Worm (Caenorhabditis elegans): ENCODE measurements around the gene F21D5.5.

Gene F21D5.5

DNA sequence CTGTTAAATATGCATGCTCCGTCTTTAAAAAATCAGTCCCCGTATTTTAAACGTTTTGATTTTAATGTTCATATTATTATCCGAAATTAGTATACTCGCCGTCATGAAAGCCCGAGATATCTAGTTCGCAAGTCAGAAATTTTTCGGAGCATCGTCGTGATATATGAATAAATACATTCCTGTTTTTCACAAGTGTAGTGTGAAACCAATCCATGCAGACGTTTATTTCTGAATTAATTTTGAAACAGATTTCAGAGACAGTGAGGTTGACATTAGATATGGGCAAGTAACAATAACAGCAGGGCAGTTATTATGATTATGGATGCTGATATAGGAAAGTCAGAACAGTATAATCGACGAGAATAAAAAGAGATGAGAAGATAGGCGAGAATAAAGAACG is 13.3 kb upstream of the F21D5.5 start:
- TF ChIP-seq ama-1 (optimal IDR thresholded peaks at IDR 0.05) (no peak), ama-1 (GFP tag; optimal IDR thresholded peaks at IDR 0.05) (peak in 1 of 2 experiments; percentile 45), hsf-1 (GFP tag; IDR thresholded peaks at IDR 0.05) (0 out of 2 replicates have a peak, but pooled peaks have one; percentile 26), athp-1 (tag; optimal IDR thresholded peaks at IDR 0.05) (peak; percentile 28), lsy-27 (tag; optimal IDR thresholded peaks at IDR 0.05; ENCODE audit: borderline replicate concordance, insufficient read depth) (no peak), lin-54 (GFP tag; optimal IDR thresholded peaks at IDR 0.05) (peak; percentile 44), B0336.3 (GFP tag; IDR thresholded peaks at IDR 0.05) (peak; percentile 69), aptf-3 (GFP tag; IDR thresholded peaks at IDR 0.05) (no peak), ztf-18 (tag; optimal IDR thresholded peaks at IDR 0.05) (peak; percentile 11), hmg-1.2 (GFP tag; IDR thresholded peaks at IDR 0.05) (0 out of 2 replicates have a peak, but pooled peaks have one; percentile 21), ceh-79 (tag; optimal IDR thresholded peaks at IDR 0.05) (no peak), ekl-4 (GFP tag; IDR thresholded peaks at IDR 0.05) (peak; percentile 57), ztf-26 (tag; optimal IDR thresholded peaks at IDR 0.05) (no peak), lin-26 (GFP tag; IDR thresholded peaks at IDR 0.05) (no peak), tbp1 (GFP tag; optimal IDR thresholded peaks at IDR 0.05) (peak; percentile 24), hlh-26 (GFP tag; conservative IDR thresholded peaks at IDR 0.05) (no peak), madf-6 (GFP tag; IDR thresholded peaks at IDR 0.05) (peak; percentile 57; the same call in 1 of the 2 replicates), Y95B8A.8 (GFP tag; IDR thresholded peaks at IDR 0.05) (0 out of 2 replicates have a peak, but pooled peaks have one; percentile 8), F10E7.11 (tag; optimal IDR thresholded peaks at IDR 0.05) (no peak), xnd-1 (tag; optimal IDR thresholded peaks at IDR 0.05) (peak; percentile 1), snpc-4 (GFP tag; optimal IDR thresholded peaks at IDR 0.05) (no peak), snpc-4 (tag; optimal IDR thresholded peaks at IDR 0.05) (peak in 1 of 4 experiments; percentile 0)

DNA sequence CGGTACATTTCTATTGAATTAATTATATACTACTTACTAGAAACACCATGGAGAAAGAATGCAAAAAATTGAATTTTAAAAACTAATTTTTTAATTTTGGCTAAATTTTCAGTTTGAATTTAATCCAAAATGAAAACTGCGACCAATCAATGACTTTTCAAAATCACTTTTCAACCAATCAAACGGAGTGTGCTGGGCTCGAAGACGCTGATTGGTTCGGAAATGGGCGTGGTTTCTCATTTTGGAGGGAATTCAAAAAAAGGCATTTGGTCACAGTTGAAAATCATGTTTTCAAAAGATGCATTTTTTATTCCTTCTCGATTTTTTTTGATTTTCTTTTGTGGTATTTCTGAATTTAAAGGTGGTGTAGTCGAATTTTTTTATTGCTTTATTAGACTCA is 9.8 kb upstream of the F21D5.5 start:
- no peak for TF ChIP-seq aptf-2 (GFP tag; conservative IDR thresholded peaks at IDR 0.05)
- no peak for TF ChIP-seq Y56A3A.18 (GFP tag; IDR thresholded peaks at IDR 0.05)
- TF ChIP-seq nfyb-1 (GFP tag; IDR thresholded peaks at IDR 0.05), result 0 out of 2 replicates have a peak, but pooled peaks have one; percentile 36

DNA sequence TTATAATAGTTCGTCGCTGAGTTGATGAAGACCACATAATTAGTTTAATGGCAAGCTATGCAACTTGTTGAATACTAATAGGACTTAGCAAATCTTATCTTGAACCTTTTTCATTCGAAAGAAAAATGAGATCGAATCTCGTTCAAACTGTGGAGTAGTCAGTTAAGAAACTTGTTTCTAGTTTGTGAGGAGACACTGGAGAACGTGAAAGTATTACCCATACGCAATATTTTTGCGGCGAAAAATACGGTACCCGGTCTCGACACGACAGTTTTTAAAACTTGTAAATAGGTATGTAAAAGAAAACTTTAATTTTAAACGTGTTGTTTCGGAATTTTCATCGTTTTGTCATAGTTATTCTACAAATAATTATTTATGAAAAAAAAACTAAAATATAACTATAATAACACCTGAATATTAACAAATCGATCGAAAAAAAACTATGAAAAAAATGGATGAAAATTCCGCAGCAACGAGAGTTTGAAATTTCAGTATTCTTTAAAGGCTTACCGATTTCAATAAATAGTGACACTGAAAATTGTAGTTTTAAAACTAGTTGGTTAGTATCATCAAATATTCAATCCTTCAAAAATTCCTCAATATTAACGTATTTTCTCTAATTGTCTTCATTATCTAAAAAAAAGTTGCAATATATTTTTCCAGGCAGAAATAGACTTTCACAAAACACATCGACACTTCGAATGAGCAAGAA is 6.6 kb upstream of the F21D5.5 start, which contains the start of the genes F20C5.7 and parg-1:
Gene F20C5.7, minus strand, starts transcription at position 101 of the 712 bp plus-strand sequence.
Gene parg-1, plus strand, starts transcription at position 662 of the 712 bp plus-strand sequence.
- TF ChIP-seq K11D2.4 (GFP tag; IDR thresholded peaks at IDR 0.05) (no peak), Y53G8AR.9 (GFP tag; conservative IDR thresholded peaks at IDR 0.05) (0 out of 2 replicates have a peak, but pooled peaks have one; percentile 14)

DNA sequence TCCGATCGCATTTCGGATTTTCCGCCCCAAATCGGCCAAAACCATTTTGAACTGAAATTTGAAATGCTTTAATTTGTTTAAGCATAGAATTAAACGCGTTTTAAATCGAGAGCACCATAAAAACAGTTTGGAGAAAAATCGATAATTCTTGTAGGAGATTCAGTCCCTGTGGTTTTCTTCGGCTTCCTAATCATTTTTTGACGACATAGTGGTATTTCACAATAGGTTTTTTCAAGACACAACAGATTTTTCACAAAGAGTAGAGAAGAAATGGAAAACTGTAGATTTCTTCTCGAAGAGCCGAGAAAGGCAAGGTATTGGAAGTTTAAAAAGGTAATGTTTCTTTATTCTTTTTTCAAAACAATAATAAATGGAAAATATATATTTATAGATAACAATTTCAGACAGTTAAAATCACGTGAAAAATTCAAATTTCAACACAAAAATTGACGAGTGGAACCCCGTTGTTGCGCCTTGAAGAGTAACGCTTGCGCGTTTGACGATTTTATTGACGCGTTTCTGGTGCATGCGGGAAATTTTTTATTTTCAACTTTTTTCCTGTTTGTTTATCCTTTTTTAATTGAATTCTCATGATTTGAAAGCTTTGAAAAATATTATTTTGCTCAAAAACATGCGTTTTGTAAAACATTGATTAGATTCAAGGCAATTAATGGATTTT is 4.6 kb upstream of the F21D5.5 start, which contains the start of gene F21D5.7:
Gene F21D5.7, minus strand, starts transcription at position 51 of the 679 bp plus-strand sequence.
- TF ChIP-seq F33H1.4 (GFP tag; IDR thresholded peaks at IDR 0.05) (peak; percentile 41), chd-7 (tag; optimal IDR thresholded peaks at IDR 0.05) (no peak), K11D2.4 (GFP tag; IDR thresholded peaks at IDR 0.05) (peak; percentile 71; the same call in 1 of the 2 replicates), Y67H2A.10 (GFP tag; conservative IDR thresholded peaks at IDR 0.05) (no peak), ama-1 (optimal IDR thresholded peaks at IDR 0.05) (no peak), ama-1 (GFP tag; optimal IDR thresholded peaks at IDR 0.05) (no peak), D2030.7 (GFP tag; IDR thresholded peaks at IDR 0.05) (peak; percentile 27; the same call in 1 of the 2 replicates), ceh-27 (GFP tag; optimal IDR thresholded peaks at IDR 0.05) (peak; percentile 43), tlf-1 (GFP tag; optimal IDR thresholded peaks at IDR 0.05) (peak; percentile 60), madf-10 (tag; optimal IDR thresholded peaks at IDR 0.05) (peak; percentile 69), lsl-1 (GFP tag; optimal IDR thresholded peaks at IDR 0.05) (peak; percentile 55), dox-1 (GFP tag; IDR thresholded peaks at IDR 0.05) (peak; percentile 88), tbp1 (GFP tag; optimal IDR thresholded peaks at IDR 0.05) (peak; percentile 55), rcor-1 (GFP tag; IDR thresholded peaks at IDR 0.05) (peak; percentile 27; the same call in 1 of the 2 replicates), ztf-18 (tag; optimal IDR thresholded peaks at IDR 0.05) (peak; percentile 96), let-607 (tag; optimal IDR thresholded peaks at IDR 0.05) (peak; percentile 97), B0336.3 (GFP tag; IDR thresholded peaks at IDR 0.05) (peak; percentile 71; the same call in 1 of the 2 replicates), lir-1 (GFP tag; conservative IDR thresholded peaks at IDR 0.05) (no peak), ZK185.1 (tag; optimal IDR thresholded peaks at IDR 0.05; ENCODE audit: poor library complexity, severe bottlenecking) (peak; percentile 63), nfyb-1 (GFP tag; IDR thresholded peaks at IDR 0.05) (peak; percentile 79), cebp-2 (GFP tag; IDR thresholded peaks at IDR 0.05) (no peak)

Measured in whole organism, young adult.